Worm (Caenorhabditis elegans) whole organism, mixed stage, embryonic: ENCODE measurements around the gene F36H1.3.

Experiments
- M03D4.4 ChIP-seq: sonication (generic microtip); optimal IDR thresholded peaks from 2 replicates; lab custom pipeline; 2017; ENCODE audit warnings: mild to moderate bottlenecking, missing genetic modification characterization, missing compliant biosample characterization
- blmp-1 ChIP-seq: fragments of 150-350 bp; optimal IDR thresholded peaks from 2 replicates; lab custom pipeline; 2014; ENCODE audit warnings: missing biosample characterization, missing genetic modification characterization
- lin-13 ChIP-seq: fragments of 150-350 bp; optimal IDR thresholded peaks from 2 replicates; lab custom pipeline; 2014; ENCODE audit warnings: missing biosample characterization, missing genetic modification characterization
- mab-5 ChIP-seq: fragments of 150-350 bp; optimal IDR thresholded peaks from 2 replicates; lab custom pipeline; 2014; ENCODE audit warnings: missing biosample characterization, missing genetic modification characterization
- mep-1 ChIP-seq: fragments of 150-350 bp; optimal IDR thresholded peaks from 2 replicates; lab custom pipeline; 2017; ENCODE audit warnings: missing biosample characterization, missing genetic modification reagents, missing genetic modification characterization, inconsistent platforms
- nhr-12 ChIP-seq: fragments of 150-350 bp; optimal IDR thresholded peaks from 2 replicates; lab custom pipeline; 2014; ENCODE audit warnings: missing biosample characterization, missing genetic modification characterization
- nhr-237 ChIP-seq: fragments of 150-350 bp; optimal IDR thresholded peaks from 2 replicates; lab custom pipeline; 2014; ENCODE audit warnings: missing biosample characterization, missing genetic modification characterization
- nhr-28 ChIP-seq: fragments of 150-350 bp; optimal IDR thresholded peaks from 2 replicates; lab custom pipeline; 2014; ENCODE audit warnings: missing biosample characterization, missing genetic modification characterization
- nhr-76 ChIP-seq: sonication (generic microtip); optimal IDR thresholded peaks from 2 replicates; lab custom pipeline; 2017; ENCODE audit warnings: missing biosample characterization, missing genetic modification characterization
- snpc-4 ChIP-seq: fragments of 150-350 bp; optimal IDR thresholded peaks from 2 replicates; lab custom pipeline; 2014; ENCODE audit warnings: missing biosample characterization, missing genetic modification characterization
- unc-120 ChIP-seq: sonication (generic microtip); optimal IDR thresholded peaks from 2 replicates; lab custom pipeline; 2017; ENCODE audit warnings: missing genetic modification characterization, missing compliant biosample characterization; ENCODE audit not compliant: poor library complexity, severe bottlenecking
- unc-39 ChIP-seq: fragments of 150-350 bp; optimal IDR thresholded peaks from 2 replicates; lab custom pipeline; 2014; ENCODE audit warnings: missing biosample characterization, missing genetic modification characterization
- unc-62 ChIP-seq: fragments of 150-350 bp; optimal IDR thresholded peaks from 2 replicates; lab custom pipeline; 2014; ENCODE audit warnings: missing biosample characterization, missing genetic modification reagents, missing genetic modification characterization
- ztf-11 ChIP-seq: fragments of 150-350 bp; optimal IDR thresholded peaks from 2 replicates; lab custom pipeline; 2014; ENCODE audit warnings: missing biosample characterization, missing genetic modification characterization

DNA sequence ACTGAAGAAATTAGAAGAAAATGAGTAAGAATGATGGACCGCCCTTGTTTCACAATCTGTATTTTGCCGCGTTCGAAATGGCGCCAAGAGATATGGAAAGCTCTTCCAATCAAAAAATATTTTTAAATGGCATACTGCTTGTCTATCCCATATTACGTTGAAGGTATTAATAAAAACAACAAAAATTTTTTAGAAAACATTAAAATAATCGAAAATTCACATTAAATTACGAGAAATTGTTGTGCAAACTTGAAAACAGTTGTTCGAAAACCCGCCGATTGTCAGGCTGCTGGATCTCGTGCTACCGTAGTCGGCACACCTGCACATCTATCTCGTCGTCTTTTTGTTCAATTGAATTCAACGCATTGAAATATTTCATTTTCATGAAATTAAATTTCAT, 33.7 kb downstream of the F36H1.3 start, which contains the start of gene klc-1:
- TF ChIP-seq ztf-11 (tag; lab: Kevin White, UChicago) (no peak), nhr-76 (tag; lab: Kevin White, UChicago) (no peak), nhr-237 (no peak), M03D4.4 (tag; lab: Kevin White, UChicago) (no peak), unc-39 (tag; lab: Kevin White, UChicago) (no peak), mab-5 (tag; lab: Kevin White, UChicago) (no peak), unc-62 (GFP tag; lab: Kevin White, UChicago) (no peak), mep-1 (tag; lab: Kevin White, UChicago) (no peak), unc-120 (tag; lab: Kevin White, UChicago) (no peak), nhr-28 (no peak), snpc-4 (tag; lab: Kevin White, UChicago) (no peak), blmp-1 (no peak), lin-13 (tag; lab: Kevin White, UChicago) (no peak), nhr-12 (no peak)
